Worm (Caenorhabditis elegans) whole organism, midembryonic: ENCODE measurements around the gene T08G2.2.

ENCODE experiments used
- flt-1 ChIP-seq: fragments of 200-800 bp; sonication (Bioruptor generic); IDR thresholded peaks from 2 replicates; pipeline ENCODE4 v1.3.6; 2022; ENCODE audit warnings: missing genetic modification characterization, missing compliant biosample characterization
- ztf-29 ChIP-seq: fragments of 200-800 bp; sonication (Bioruptor generic); IDR thresholded peaks from 2 replicates; pipeline ENCODE4 v1.3.6; 2022; ENCODE audit warnings: missing genetic modification reagents, missing genetic modification characterization, missing compliant biosample characterization

DNA sequence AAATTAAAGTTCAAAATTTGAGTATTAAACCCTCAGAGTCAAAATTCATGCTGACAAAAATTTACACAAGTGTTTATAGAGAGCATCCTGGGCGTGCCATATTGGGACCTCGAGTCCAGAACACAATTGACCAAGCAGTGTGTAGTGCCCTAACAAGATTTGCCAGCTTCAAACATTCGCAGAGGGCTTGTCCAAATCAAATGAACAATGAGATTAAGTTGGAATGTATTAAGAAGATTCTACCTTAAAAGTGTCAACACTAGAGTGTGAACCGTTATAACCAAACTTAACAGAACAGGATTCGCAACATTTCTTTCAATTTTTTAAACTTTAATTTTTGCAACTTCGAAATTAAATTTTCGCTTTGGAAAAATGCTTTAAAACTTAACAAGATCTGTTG is 38.8 kb downstream of the T08G2.2 start:
- TF ChIP-seq flt-1 (GFP tag; lab: Robert Waterston, UW) (no peak), ztf-29 (GFP tag; lab: Robert Waterston, UW) (no peak)
